Fruit fly (Drosophila melanogaster) whole organism, embryonic: ENCODE data around the gene Cisd2.

ENCODE experiments used
- Atf-2 ChIP-seq: fragments of 200-800 bp; sonication (Bioruptor generic); optimal IDR thresholded peaks from 2 replicates; lab custom pipeline; 2016; ENCODE audit warnings: missing biosample characterization, missing genetic modification characterization
- Atf3 ChIP-seq: fragments of 200-800 bp; sonication (Bioruptor generic); optimal IDR thresholded peaks from 3 replicates; lab custom pipeline; 2016; ENCODE audit warnings: missing biosample characterization, missing genetic modification characterization
- BEAF-32 ChIP-seq: fragments of 200-800 bp; sonication (Bioruptor generic); optimal IDR thresholded peaks from 3 replicates; lab custom pipeline; 2017; ENCODE audit warnings: missing biosample characterization, missing genetic modification characterization, mild to moderate bottlenecking, moderate library complexity, missing genetic modification reagents
- Bgb ChIP-seq: fragments of 200-800 bp; sonication (Bioruptor generic); IDR thresholded peaks from 2 replicates; pipeline ENCODE4 v1.3.6; 2022; ENCODE audit warnings: missing biosample characterization, missing genetic modification characterization; ENCODE audit not compliant: partially characterized antibody
- Blimp-1 ChIP-seq: fragments of 200-800 bp; sonication (Bioruptor generic); optimal IDR thresholded peaks from 3 replicates; lab custom pipeline; 2018; ENCODE audit warnings: missing biosample characterization, missing genetic modification characterization, mild to moderate bottlenecking, moderate library complexity, missing genetic modification reagents
- CG13287 ChIP-seq: fragments of 200-800 bp; sonication (Bioruptor generic); IDR thresholded peaks from 2 replicates; pipeline ENCODE4 v1.3.6; 2022; ENCODE audit warnings: missing biosample characterization, missing genetic modification characterization; ENCODE audit not compliant: partially characterized antibody
- CG14050 ChIP-seq: fragments of 200-800 bp; sonication (Bioruptor generic); IDR thresholded peaks from 3 replicates; pipeline ENCODE4 v1.3.6; 2022; ENCODE audit warnings: missing biosample characterization, missing genetic modification characterization
- CG15514 ChIP-seq: fragments of 200-800 bp; sonication (Bioruptor generic); optimal IDR thresholded peaks from 3 replicates; lab custom pipeline; 2017; ENCODE audit warnings: missing biosample characterization, missing genetic modification characterization, mild to moderate bottlenecking, moderate library complexity, missing genetic modification reagents
- CG17186 ChIP-seq: fragments of 200-800 bp; sonication (Bioruptor generic); optimal IDR thresholded peaks from 3 replicates; lab custom pipeline; 2017; ENCODE audit warnings: missing biosample characterization, missing genetic modification reagents, missing genetic modification characterization
- CG17802 ChIP-seq: fragments of 200-800 bp; sonication (Bioruptor generic); optimal IDR thresholded peaks from 2 replicates; lab custom pipeline; 2018; ENCODE audit warnings: missing biosample characterization, mild to moderate bottlenecking, missing genetic modification characterization, moderate library complexity
- CG18262 ChIP-seq: fragments of 200-800 bp; optimal IDR thresholded peaks from 3 replicates; lab custom pipeline; 2019; ENCODE audit warnings: missing biosample characterization, mild to moderate bottlenecking, missing genetic modification characterization, moderate library complexity
- CG2116 ChIP-seq: fragments of 200-800 bp; sonication (Bioruptor generic); optimal IDR thresholded peaks from 3 replicates; lab custom pipeline; 2018; ENCODE audit warnings: missing biosample characterization, mild to moderate bottlenecking, missing genetic modification characterization
- CG2199 ChIP-seq: fragments of 200-800 bp; sonication (Bioruptor generic); IDR thresholded peaks from 3 replicates; pipeline ENCODE4 v1.3.6; 2022; ENCODE audit warnings: missing biosample characterization, missing genetic modification characterization
- CG2678 ChIP-seq: fragments of 200-800 bp; sonication (Bioruptor generic); optimal IDR thresholded peaks from 3 replicates; lab custom pipeline; 2019; ENCODE audit warnings: missing biosample characterization, mild to moderate bottlenecking, missing genetic modification characterization, moderate library complexity
- CG31365 ChIP-seq: fragments of 200-800 bp; sonication (Bioruptor generic); optimal IDR thresholded peaks from 2 replicates; lab custom pipeline; 2018; ENCODE audit warnings: missing biosample characterization, mild to moderate bottlenecking, missing genetic modification characterization
- CG34224 ChIP-seq: fragments of 200-800 bp; sonication (Bioruptor generic); IDR thresholded peaks from 3 replicates; pipeline ENCODE4 v1.3.6; 2022; ENCODE audit warnings: missing biosample characterization, missing genetic modification characterization; ENCODE audit not compliant: partially characterized antibody
- CG4360 ChIP-seq: fragments of 200-800 bp; sonication (Bioruptor generic); IDR thresholded peaks from 2 replicates; pipeline ENCODE4 v1.3.6; 2022; ENCODE audit warnings: missing biosample characterization, missing genetic modification characterization
- CG7839 ChIP-seq: fragments of 200-800 bp; sonication (Bioruptor generic); optimal IDR thresholded peaks from 3 replicates; lab custom pipeline; 2018; ENCODE audit warnings: missing biosample characterization, mild to moderate bottlenecking, missing genetic modification characterization, moderate library complexity
- CG7928 ChIP-seq: fragments of 200-800 bp; sonication (Bioruptor generic); optimal IDR thresholded peaks from 2 replicates; lab custom pipeline; 2017; ENCODE audit warnings: missing biosample characterization, mild to moderate bottlenecking, missing genetic modification characterization
- CG8281 ChIP-seq: fragments of 200-800 bp; sonication (Bioruptor generic); optimal IDR thresholded peaks from 2 replicates; lab custom pipeline; 2018; ENCODE audit warnings: missing biosample characterization, mild to moderate bottlenecking, missing genetic modification characterization, moderate library complexity
- CG9797 ChIP-seq: fragments of 200-800 bp; sonication (Bioruptor generic); optimal IDR thresholded peaks from 3 replicates; lab custom pipeline; 2018; ENCODE audit warnings: missing biosample characterization, mild to moderate bottlenecking, missing genetic modification characterization
- Dbx ChIP-seq: fragments of 200-800 bp; sonication (Bioruptor generic); IDR thresholded peaks from 3 replicates; pipeline ENCODE4 v1.3.6; 2022; ENCODE audit warnings: missing biosample characterization, missing genetic modification characterization
- Dip3 ChIP-seq: fragments of 200-800 bp; sonication (Bioruptor generic); optimal IDR thresholded peaks from 3 replicates; lab custom pipeline; 2016; ENCODE audit warnings: missing biosample characterization, missing genetic modification characterization
- Dll ChIP-seq: fragments of 200-800 bp; sonication (Bioruptor generic); IDR thresholded peaks from 4 replicates; pipeline ENCODE4 v1.3.6; 2022; ENCODE audit warnings: missing biosample characterization, missing genetic modification characterization; ENCODE audit not compliant: partially characterized antibody
- Dp ChIP-seq: fragments of 200-800 bp; sonication (Bioruptor generic); optimal IDR thresholded peaks from 2 replicates; lab custom pipeline; 2018; ENCODE audit warnings: missing biosample characterization, mild to moderate bottlenecking, missing genetic modification characterization, moderate library complexity
- Dref ChIP-seq: fragments of 200-800 bp; sonication (Bioruptor generic); IDR thresholded peaks from 2 replicates; pipeline ENCODE4 v1.3.6; 2022; ENCODE audit warnings: missing biosample characterization, missing genetic modification characterization
- Drgx ChIP-seq: fragments of 200-800 bp; sonication (Bioruptor generic); IDR thresholded peaks from 2 replicates; pipeline ENCODE4 v1.3.6; 2022; ENCODE audit warnings: missing biosample characterization, missing genetic modification characterization
- E2f2 ChIP-seq: fragments of 200-800 bp; sonication (Bioruptor generic); IDR thresholded peaks from 2 replicates; pipeline ENCODE4 v1.3.6; 2022; ENCODE audit warnings: missing biosample characterization, missing genetic modification characterization
- Ets65A ChIP-seq: fragments of 200-800 bp; sonication (Bioruptor generic); peaks from one replicate; lab custom pipeline; 2016; ENCODE audit warnings: missing biosample characterization, missing genetic modification characterization
- Gug ChIP-seq: fragments of 200-800 bp; sonication (Bioruptor generic); IDR thresholded peaks from 4 replicates; pipeline ENCODE4 v1.3.6; 2022; ENCODE audit warnings: missing biosample characterization, missing genetic modification characterization
- Hr39 ChIP-seq: fragments of >200 bp; optimal IDR thresholded peaks from 2 replicates; lab custom pipeline; 2017
- Hr51 ChIP-seq, 2 experiments: fragments of 200-800 bp; sonication (Bioruptor generic); optimal IDR thresholded peaks; 2 replicates in 1 of 2; 3 replicates in 1 of 2; lab custom pipeline; 2016 to 2018; ENCODE audit warnings: missing biosample characterization in 2 of 2, missing genetic modification characterization in 2 of 2, mild to moderate bottlenecking in 1 of 2, moderate library complexity in 1 of 2
- Poxn ChIP-seq: fragments of 200-800 bp; sonication (Bioruptor generic); IDR thresholded peaks from 2 replicates; pipeline ENCODE4 v1.3.6; 2022; ENCODE audit warnings: missing biosample characterization, missing genetic modification characterization
- Rfx ChIP-seq: fragments of 200-800 bp; sonication (Bioruptor generic); IDR thresholded peaks from 2 replicates; pipeline ENCODE4 v1.3.6; 2022; ENCODE audit warnings: missing biosample characterization, missing genetic modification characterization
- Sry-δ ChIP-seq: fragments of 200-800 bp; sonication (Bioruptor generic); optimal IDR thresholded peaks from 2 replicates; lab custom pipeline; 2016; ENCODE audit warnings: missing biosample characterization, missing genetic modification characterization
- amos ChIP-seq: fragments of 200-800 bp; sonication (Bioruptor generic); IDR thresholded peaks from 2 replicates; pipeline ENCODE4 v1.3.6; 2022; ENCODE audit warnings: missing biosample characterization, missing genetic modification characterization; ENCODE audit not compliant: partially characterized antibody
- ara ChIP-seq: fragments of 200-800 bp; sonication (Bioruptor generic); IDR thresholded peaks from 2 replicates; pipeline ENCODE4 v1.3.6; 2022; ENCODE audit warnings: missing biosample characterization, missing genetic modification characterization
- bab2 ChIP-seq: fragments of 200-800 bp; sonication (Bioruptor generic); optimal IDR thresholded peaks from 2 replicates; lab custom pipeline; 2016; ENCODE audit warnings: missing biosample characterization, missing genetic modification characterization
- crp ChIP-seq, 2 experiments: fragments of 200-800 bp; sonication (Bioruptor generic); optimal IDR thresholded peaks; 2 replicates in 1 of 2; 3 replicates in 1 of 2; lab custom pipeline; 2017; ENCODE audit warnings: missing biosample characterization in 2 of 2, missing genetic modification characterization in 2 of 2, mild to moderate bottlenecking in 1 of 2, moderate library complexity in 1 of 2
- dm ChIP-seq: fragments of 200-800 bp; sonication (Bioruptor generic); optimal IDR thresholded peaks from 3 replicates; lab custom pipeline; 2016; ENCODE audit warnings: missing biosample characterization, missing genetic modification characterization
- gem ChIP-seq: fragments of 200-800 bp; sonication (Bioruptor generic); optimal IDR thresholded peaks from 2 replicates; lab custom pipeline; 2019; ENCODE audit warnings: missing biosample characterization, mild to moderate bottlenecking, missing genetic modification characterization, moderate library complexity
- lab ChIP-seq: fragments of 200-800 bp; sonication (Bioruptor generic); optimal IDR thresholded peaks from 3 replicates; lab custom pipeline; 2017; ENCODE audit warnings: missing biosample characterization, missing genetic modification characterization, mild to moderate bottlenecking, moderate library complexity, missing genetic modification reagents
- nom ChIP-seq: fragments of 200-800 bp; sonication (Bioruptor generic); optimal IDR thresholded peaks from 2 replicates; lab custom pipeline; 2017; ENCODE audit warnings: missing biosample characterization, missing genetic modification characterization, mild to moderate bottlenecking, moderate library complexity, missing genetic modification reagents
- otp ChIP-seq: fragments of 200-800 bp; sonication (Bioruptor generic); IDR thresholded peaks from 3 replicates; pipeline ENCODE4, ENCODE4 v1.3.6; 2022; ENCODE audit warnings: missing biosample characterization, missing genetic modification characterization
- pzg ChIP-seq: fragments of 200-800 bp; sonication (Bioruptor generic); optimal IDR thresholded peaks from 3 replicates; lab custom pipeline; 2018; ENCODE audit warnings: missing biosample characterization, mild to moderate bottlenecking, missing genetic modification characterization, moderate library complexity
- sens ChIP-seq: fragments of 200-800 bp; sonication (Bioruptor generic); peaks from one replicate; lab custom pipeline; 2016; ENCODE audit warnings: missing biosample characterization, missing genetic modification characterization
- sna ChIP-seq: fragments of 200-800 bp; sonication (Bioruptor generic); IDR thresholded peaks from 2 replicates; pipeline ENCODE4 v1.3.6; 2022; ENCODE audit warnings: missing biosample characterization, missing genetic modification characterization; ENCODE audit not compliant: partially characterized antibody
- sqz ChIP-seq: fragments of 200-800 bp; sonication (Bioruptor generic); optimal IDR thresholded peaks from 3 replicates; lab custom pipeline; 2018; ENCODE audit warnings: missing biosample characterization, mild to moderate bottlenecking, missing genetic modification characterization

Cisd2 gene

DNA sequence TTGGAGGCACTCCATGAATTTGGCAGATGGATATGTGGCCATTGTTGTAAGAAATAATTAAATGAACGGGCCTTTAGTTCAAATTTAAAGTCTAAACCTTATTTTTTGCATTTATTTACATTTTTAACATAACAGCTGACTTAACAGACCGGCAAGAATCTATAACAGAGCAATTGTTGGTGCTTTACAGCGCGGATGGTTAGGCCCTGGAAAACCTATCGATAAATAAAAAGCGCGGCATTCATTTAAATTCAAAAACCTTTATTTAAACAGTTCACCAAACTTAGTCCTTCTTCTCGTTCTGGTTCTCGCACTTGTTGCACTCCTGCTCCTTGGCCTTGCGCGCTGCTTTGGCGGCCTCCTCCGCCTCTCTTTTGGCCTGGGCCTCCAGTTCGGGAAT is 20.8 kb downstream of the Cisd2 start, which contains the start of gene Mesh1:
Gene Mesh1, minus strand, starts transcription at position 108 of the 400 bp plus-strand sequence.
- no peak for TF ChIP-seq Poxn
- TF ChIP-seq Dref (GFP tag; lab: Robert Waterston, UW), result peak; percentile 69
- peak; percentile 16 for TF ChIP-seq CG2116
- peak; percentile 6 for TF ChIP-seq Sry-δ (GFP tag; lab: Kevin White, UChicago)
- TF ChIP-seq CG2199, result no peak
- peak; percentile 9 for TF ChIP-seq CG15514 (GFP tag; lab: Kevin White, UChicago)
- no peak for TF ChIP-seq CG7839
- TF ChIP-seq Dll (GFP tag; lab: Robert Waterston, UW), result peak; percentile 46; the same call in 1 of the 4 replicates
- no peak for TF ChIP-seq Atf-2
- TF ChIP-seq CG8281 (tag; lab: Kevin White, UChicago), result no peak
- peak; percentile 88 for TF ChIP-seq Dp (GFP tag; lab: Kevin White, UChicago)
- TF ChIP-seq E2f2, result peak; percentile 94
- no peak for TF ChIP-seq sna
- TF ChIP-seq CG31365 (tag; lab: Kevin White, UChicago), result no peak
- TF ChIP-seq CG7928 (GFP tag; lab: Kevin White, UChicago), result peak; percentile 88
- TF ChIP-seq pzg (GFP tag; lab: Kevin White, UChicago), result peak; percentile 38
- no peak for TF ChIP-seq gem (tag; lab: Kevin White, UChicago)
- TF ChIP-seq crp (GFP tag; optimal IDR thresholded peaks at IDR 0.05; lab: Kevin White, UChicago), result peak in 1 of 2 experiments; percentile 86
- no peak for TF ChIP-seq CG9797 (GFP tag; lab: Kevin White, UChicago)
- TF ChIP-seq CG13287, result peak; percentile 40; the same call in 1 of the 2 replicates
- TF ChIP-seq CG17186 (GFP tag; lab: Kevin White, UChicago), result peak; percentile 82
- TF ChIP-seq BEAF-32, result peak; percentile 34
- TF ChIP-seq CG34224 (GFP tag; lab: Robert Waterston, UW), result 0 out of 3 replicates have a peak, but pooled peaks have one; percentile 24
- TF ChIP-seq, all 482 proteins: peak for 14

DNA sequence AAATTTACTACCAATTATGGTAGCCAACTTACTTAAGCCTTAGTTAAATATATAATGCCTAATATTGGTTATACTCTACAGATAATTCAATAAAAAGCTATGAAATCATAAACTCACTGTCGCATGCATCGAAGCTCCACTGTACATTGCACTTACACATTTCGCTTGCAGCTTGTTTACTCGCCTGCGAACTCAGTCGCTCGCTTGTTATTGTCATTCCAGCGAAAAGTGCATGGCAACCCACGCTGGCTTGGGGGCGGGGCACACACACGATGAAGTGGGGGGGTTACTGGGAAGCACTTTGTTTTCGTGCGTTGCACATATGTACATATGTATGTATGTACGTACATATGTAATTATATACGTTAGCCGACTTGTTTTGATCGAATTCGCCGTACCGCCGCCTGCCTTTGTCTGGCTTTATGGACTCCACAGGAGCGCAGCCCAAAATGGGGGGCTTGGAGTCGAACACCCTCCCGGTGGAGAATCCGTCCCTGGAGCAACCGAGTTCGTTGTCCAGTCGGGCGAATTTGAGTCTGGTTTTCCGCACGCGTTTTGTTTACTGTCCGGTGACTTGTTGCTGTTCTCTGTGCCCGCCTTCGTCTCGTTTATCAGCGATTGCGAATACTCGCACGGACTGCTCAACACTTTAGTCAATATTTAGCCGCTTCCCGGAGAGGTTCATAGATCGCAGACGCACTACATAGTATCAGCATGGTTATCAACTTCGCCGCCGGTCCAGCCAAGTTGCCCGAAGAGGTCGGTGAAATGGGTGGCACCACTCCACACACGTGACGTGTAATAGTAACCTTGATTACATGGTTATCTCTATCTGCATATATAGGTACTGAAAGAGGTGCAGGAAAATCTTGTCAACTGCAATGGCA is 23.2 kb downstream of the Cisd2 start, which contains the start of gene CG11899:
Gene CG11899, plus strand, starts transcription at position 648 of the 887 bp plus-strand sequence.
- TF ChIP-seq sqz (GFP tag; lab: Kevin White, UChicago), result no peak
- TF ChIP-seq CG18262 (tag; lab: Kevin White, UChicago), result no peak
- TF ChIP-seq nom (GFP tag; lab: Kevin White, UChicago), result peak; percentile 89
- TF ChIP-seq Dip3 (GFP tag; lab: Kevin White, UChicago), result no peak
- TF ChIP-seq otp (GFP tag; lab: Robert Waterston, UW), result no peak
- TF ChIP-seq sens (GFP tag; lab: Kevin White, UChicago), result peak; percentile 63
- peak; percentile 45; the same call in 1 of the 3 replicates for TF ChIP-seq Dbx
- peak; percentile 75; the same call in 3 of the 4 replicates for TF ChIP-seq Gug (GFP tag; lab: Robert Waterston, UW)
- TF ChIP-seq dm (GFP tag; lab: Kevin White, UChicago), result no peak
- TF ChIP-seq Blimp-1 (GFP tag; lab: Kevin White, UChicago), result no peak
- TF ChIP-seq Rfx (GFP tag; lab: Robert Waterston, UW), result peak; percentile 35; the same call in 1 of the 2 replicates
- TF ChIP-seq CG17802 (tag; lab: Kevin White, UChicago), result no peak
- TF ChIP-seq CG2678 (tag; lab: Kevin White, UChicago), result no peak
- TF ChIP-seq Ets65A (GFP tag; lab: Kevin White, UChicago), result peak; percentile 53
- peak; percentile 7 for TF ChIP-seq bab2 (GFP tag; lab: Kevin White, UChicago)
- TF ChIP-seq amos (GFP tag; lab: Robert Waterston, UW), result 0 out of 2 replicates have a peak, but pooled peaks have one; percentile 17
- no peak for TF ChIP-seq Hr39 (lab: Kevin White, UChicago)
- TF ChIP-seq Atf3 (GFP tag; lab: Kevin White, UChicago), result no peak
- 0 out of 2 replicates have a peak, but pooled peaks have one; percentile 34 for TF ChIP-seq CG4360 (GFP tag; lab: Robert Waterston, UW)
- no peak for TF ChIP-seq CG14050 (GFP tag; lab: Robert Waterston, UW)
- peak; percentile 75 for TF ChIP-seq Drgx (GFP tag; lab: Robert Waterston, UW)
- 0 out of 2 replicates have a peak, but pooled peaks have one; percentile 42 for TF ChIP-seq Bgb (GFP tag; lab: Robert Waterston, UW)
- peak; percentile 40; the same call in 1 of the 2 replicates for TF ChIP-seq ara
- TF ChIP-seq Hr51 (GFP tag; optimal IDR thresholded peaks at IDR 0.05; lab: Kevin White, UChicago), result no peak
- peak; percentile 21 for TF ChIP-seq lab (GFP tag; lab: Kevin White, UChicago)
